Fruit fly (Drosophila melanogaster): ENCODE measurements around the gene mRpS30.

DNA sequence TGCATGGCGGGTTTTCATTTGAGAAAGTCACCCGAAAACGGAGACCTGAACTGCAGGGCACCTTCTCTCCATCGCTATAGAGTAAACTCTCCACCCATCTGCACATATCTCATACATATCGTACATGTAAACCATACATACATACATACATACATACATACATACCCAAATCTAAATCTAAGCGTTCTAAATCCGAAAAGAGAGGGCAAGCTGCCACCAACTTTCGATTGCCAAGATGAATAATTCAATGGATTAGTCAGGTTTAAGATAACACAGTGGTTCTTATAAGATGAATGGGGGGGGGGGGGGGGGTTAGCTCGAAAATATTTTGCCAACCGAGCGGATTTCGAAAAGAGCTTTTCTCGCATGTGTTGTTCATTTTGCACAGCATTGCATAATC, 28.6 kb downstream of the mRpS30 start:
- TF ChIP-seq CG7101 (tag; optimal IDR thresholded peaks at IDR 0.05) (no peak), CG1620 (GFP tag; optimal IDR thresholded peaks at IDR 0.05) (no peak), ovo (GFP tag; optimal IDR thresholded peaks at IDR 0.05) (no peak), CG14711 (tag; optimal IDR thresholded peaks at IDR 0.05) (no peak), Clk (GFP tag; optimal IDR thresholded peaks at IDR 0.05) (no peak)
